Worm (Caenorhabditis elegans): ENCODE results near the gene iff-1.

DNA sequence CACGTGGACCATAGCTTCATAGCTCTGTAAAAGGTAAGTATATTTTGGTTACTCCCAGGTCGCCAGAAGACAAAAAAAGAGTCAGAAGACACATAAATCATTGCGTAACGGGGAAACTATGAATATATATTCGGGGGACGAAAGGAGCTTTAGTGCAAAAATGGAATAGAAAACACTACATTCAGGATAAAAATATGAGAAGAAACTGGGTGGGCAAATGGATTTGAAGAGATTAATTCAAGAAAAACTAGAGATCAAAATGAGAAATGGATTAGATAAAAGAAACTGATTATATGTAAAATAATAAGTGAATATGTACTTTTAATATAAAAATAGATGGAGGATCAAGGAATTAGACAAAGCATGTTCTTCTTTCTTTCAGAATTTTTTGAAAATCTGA lies 19.6 kb downstream of the iff-1 start, which contains the start of gene C07A9.12:
- TF ChIP-seq unc-62 (GFP tag; optimal IDR thresholded peaks at IDR 0.05) (no peak), ceh-40 (GFP tag; IDR thresholded peaks at IDR 0.05) (no peak), madf-6 (GFP tag; IDR thresholded peaks at IDR 0.05) (no peak), hlh-12 (tag; optimal IDR thresholded peaks at IDR 0.05) (no peak), Y79H2A.3 (GFP tag; conservative IDR thresholded peaks at IDR 0.05) (no peak)

All from whole organism, young adult.